Fruit fly (Drosophila melanogaster): ENCODE measurements around the gene CG14355.

dm6 chr3R:14153729-14154128, 2.0 kb upstream of the CG14355 start, which contains the start of gene Recs1:
- TF ChIP-seq ssp (GFP tag; IDR thresholded peaks at IDR 0.05) = no peak
- no peak for TF ChIP-seq chm (GFP tag; IDR thresholded peaks at IDR 0.05)
- TF ChIP-seq Sox102F (GFP tag; optimal IDR thresholded peaks at IDR 0.05) = no peak
- TF ChIP-seq Hmx (GFP tag; optimal IDR thresholded peaks at IDR 0.05) = no peak
- TF ChIP-seq CG12236 (GFP tag; optimal IDR thresholded peaks at IDR 0.05) = no peak

Data from whole organism, embryonic.